Fruit fly (Drosophila melanogaster): ENCODE data around the gene CG5877.

The CG5877 gene

dm6 chrX:15320973-15321372 lies 28.1 kb downstream of the CG5877 start:
- peak; percentile 52 for TF ChIP-seq CG1832 (GFP tag; optimal IDR thresholded peaks at IDR 0.05)
- TF ChIP-seq ash1 (GFP tag; optimal IDR thresholded peaks at IDR 0.05), result no peak
- TF ChIP-seq Neu2 (GFP tag; optimal IDR thresholded peaks at IDR 0.05; ENCODE audit: borderline replicate concordance), result peak; percentile 80
- TF ChIP-seq CG18619 (GFP tag; optimal IDR thresholded peaks at IDR 0.05), result no peak
- no peak for TF ChIP-seq ranshi (GFP tag; IDR thresholded peaks at IDR 0.05)
- TF ChIP-seq CG8089 (GFP tag; optimal IDR thresholded peaks at IDR 0.05), result no peak
- TF ChIP-seq CG17359 (tag; optimal IDR thresholded peaks at IDR 0.05), result no peak
- no peak for TF ChIP-seq hkb (optimal IDR thresholded peaks at IDR 0.05)
- TF ChIP-seq hkb (GFP tag; IDR thresholded peaks at IDR 0.05), result 0 out of 2 replicates have a peak, but pooled peaks have one; percentile 0
- TF ChIP-seq Med (GFP tag), result peak; percentile 49
- TF ChIP-seq CG11247 (GFP tag; IDR thresholded peaks at IDR 0.05), result no peak
- TF ChIP-seq phol (tag; optimal IDR thresholded peaks at IDR 0.05), result peak; percentile 3
- TF ChIP-seq Blimp-1 (GFP tag; optimal IDR thresholded peaks at IDR 0.05), result peak; percentile 49

- no peak for TF ChIP-seq CG7745 (tag; optimal IDR thresholded peaks at IDR 0.05)
- TF ChIP-seq HmgD (GFP tag; optimal IDR thresholded peaks at IDR 0.05), result peak; percentile 89
- TF ChIP-seq mam (GFP tag; optimal IDR thresholded peaks at IDR 0.05), result peak; percentile 92
- TF ChIP-seq CG3726 (GFP tag; IDR thresholded peaks at IDR 0.05), result peak; percentile 69; the same call in 2 of the 3 replicates
- TF ChIP-seq onecut (GFP tag; IDR thresholded peaks at IDR 0.05), result peak; percentile 87
- no peak for TF ChIP-seq Hmx (GFP tag; optimal IDR thresholded peaks at IDR 0.05)
- TF ChIP-seq CG11398 (GFP tag; optimal IDR thresholded peaks at IDR 0.05), result peak; percentile 77
- peak; percentile 54 for TF ChIP-seq CG10462 (GFP tag; optimal IDR thresholded peaks at IDR 0.05)
- TF ChIP-seq ara (GFP tag; IDR thresholded peaks at IDR 0.05), result peak; percentile 81
- TF ChIP-seq tgo (GFP tag; IDR thresholded peaks at IDR 0.05), result peak; percentile 85
- peak; percentile 71 for TF ChIP-seq stc (GFP tag; IDR thresholded peaks at IDR 0.05)
- peak; percentile 72 for TF ChIP-seq nom (GFP tag; optimal IDR thresholded peaks at IDR 0.05)
- TF ChIP-seq CG7987 (GFP tag; optimal IDR thresholded peaks at IDR 0.05), result peak; percentile 95
- peak; percentile 76 for TF ChIP-seq CG5245 (GFP tag; optimal IDR thresholded peaks at IDR 0.05)
- TF ChIP-seq Chrac-16 (GFP tag; optimal IDR thresholded peaks at IDR 0.05), result peak; percentile 85
- peak; percentile 88 for TF ChIP-seq CG18599 (GFP tag; optimal IDR thresholded peaks at IDR 0.05)
- peak; percentile 79 for TF ChIP-seq CG33213 (GFP tag; optimal IDR thresholded peaks at IDR 0.05)
- peak; percentile 25 for TF ChIP-seq run (tag; optimal IDR thresholded peaks at IDR 0.05)
- peak; percentile 67 for TF ChIP-seq CG17612 (GFP tag; IDR thresholded peaks at IDR 0.05)
- TF ChIP-seq insv (GFP tag; optimal IDR thresholded peaks at IDR 0.05), result peak in 1 of 2 experiments; percentile 39
- no peak for TF ChIP-seq br (optimal IDR thresholded peaks at IDR 0.05)
- TF ChIP-seq maf-S (GFP tag; optimal IDR thresholded peaks at IDR 0.05), result peak; percentile 75
- TF ChIP-seq ham (GFP tag; IDR thresholded peaks at IDR 0.05), result peak; percentile 68; the same call in 1 of the 2 replicates
- peak; percentile 74 for TF ChIP-seq CG7372 (GFP tag; IDR thresholded peaks at IDR 0.05)
- peak; percentile 32 for TF ChIP-seq pros (GFP tag; optimal IDR thresholded peaks at IDR 0.05)
- peak; percentile 23 for TF ChIP-seq CG9437 (GFP tag; optimal IDR thresholded peaks at IDR 0.05)
- TF ChIP-seq Gsc (GFP tag; IDR thresholded peaks at IDR 0.05), result no peak; the same call in 1 of the 2 replicates
- TF ChIP-seq CG7357 (GFP tag; IDR thresholded peaks at IDR 0.05), result peak; percentile 66
- TF ChIP-seq CG2199 (GFP tag; IDR thresholded peaks at IDR 0.05), result peak; percentile 91
- peak; percentile 58 for TF ChIP-seq CG7928 (GFP tag; optimal IDR thresholded peaks at IDR 0.05)
- TF ChIP-seq Antp (GFP tag; optimal IDR thresholded peaks at IDR 0.05), result peak; percentile 96
- no peak for TF ChIP-seq corto (GFP tag; optimal IDR thresholded peaks at IDR 0.05)
- peak; percentile 85 for TF ChIP-seq E2f1 (GFP tag; IDR thresholded peaks at IDR 0.05)
- TF ChIP-seq grn (GFP tag; optimal IDR thresholded peaks at IDR 0.05), result peak; percentile 64
- TF ChIP-seq Bteb2 (GFP tag; optimal IDR thresholded peaks at IDR 0.05), result peak; percentile 68
- peak; percentile 84 for TF ChIP-seq tx (GFP tag; optimal IDR thresholded peaks at IDR 0.05)
- TF ChIP-seq CG4707 (GFP tag; optimal IDR thresholded peaks at IDR 0.05), result peak; percentile 81
- peak; percentile 82 for TF ChIP-seq cas (GFP tag; IDR thresholded peaks at IDR 0.05)
These were observed 30.6 kb downstream of the CG5877 start for dm6 chrX:15323302-15323880.

Measured in whole organism, embryonic.